Fruit fly (Drosophila melanogaster) Kc167 (cell line): Measurements from ENCODE around the gene CG31673.

Experiments
- Myc ChIP-seq: fragments of >200 bp; optimal IDR thresholded peaks from 2 replicates; lab custom pipeline; 2017; ENCODE audit warnings: missing external identifiers
- Sin3A ChIP-seq: fragments of >200 bp; optimal IDR thresholded peaks from 2 replicates; lab custom pipeline; 2018; ENCODE audit warnings: missing external identifiers
- insv ChIP-seq: fragments of >200 bp; optimal IDR thresholded peaks from 3 replicates; lab custom pipeline; 2018; ENCODE audit warnings: missing external identifiers
- psq ChIP-seq: fragments of >200 bp; optimal IDR thresholded peaks from 2 replicates; lab custom pipeline; 2017; ENCODE audit warnings: missing external identifiers
- ttk ChIP-seq: sonication (Bioruptor generic); optimal IDR thresholded peaks from 2 replicates; lab custom pipeline; 2017; ENCODE audit warnings: missing external identifiers

- TF ChIP-seq Myc (lab: Kevin White, UChicago), result no peak
- TF ChIP-seq Sin3A (lab: Kevin White, UChicago), result no peak
- TF ChIP-seq psq (lab: Kevin White, UChicago), result no peak
- TF ChIP-seq insv (lab: Kevin White, UChicago), result no peak
- TF ChIP-seq ttk (lab: Kevin White, UChicago), result no peak
Observed at dm6 chr2L:20795774-20796173, 33.6 kb upstream of the CG31673 start.
